Worm (Caenorhabditis elegans): ENCODE measurements around the gene apc-10.

Gene apc-10

ce11 chrV:10468190-10468589 lies 42.0 kb upstream of the apc-10 start, which contains the start of gene egl-9 (continued):
- no peak for TF ChIP-seq ccch-3 (GFP tag; optimal IDR thresholded peaks at IDR 0.05)
- TF ChIP-seq madf-6 (GFP tag; IDR thresholded peaks at IDR 0.05), result no peak
- no peak for TF ChIP-seq nhr-90 (tag; optimal IDR thresholded peaks at IDR 0.05)
- TF ChIP-seq F39B2.1 (GFP tag; IDR thresholded peaks at IDR 0.05), result no peak
- TF ChIP-seq hmg-20 (GFP tag; IDR thresholded peaks at IDR 0.05), result no peak
- no peak for TF ChIP-seq dpl-1 (GFP tag; optimal IDR thresholded peaks at IDR 0.05)
- no peak for TF ChIP-seq snpc-1.3 (tag; optimal IDR thresholded peaks at IDR 0.05; ENCODE audit: insufficient read depth)
- TF ChIP-seq ztf-22 (GFP tag; optimal IDR thresholded peaks at IDR 0.05), result no peak
- no peak for TF ChIP-seq hlh-26 (GFP tag; conservative IDR thresholded peaks at IDR 0.05)
- no peak for TF ChIP-seq madf-10 (tag; optimal IDR thresholded peaks at IDR 0.05)
- no peak for TF ChIP-seq athp-1 (tag; optimal IDR thresholded peaks at IDR 0.05)
- no peak for TF ChIP-seq ceh-79 (tag; optimal IDR thresholded peaks at IDR 0.05)
- peak; percentile 86 for TF ChIP-seq nhr-80 (tag; optimal IDR thresholded peaks at IDR 0.05)
- TF ChIP-seq ztf-18 (tag; optimal IDR thresholded peaks at IDR 0.05), result no peak
- TF ChIP-seq nfyb-1 (GFP tag; IDR thresholded peaks at IDR 0.05), result no peak; the same call in 1 of the 2 replicates
- TF ChIP-seq nhr-120 (GFP tag; IDR thresholded peaks at IDR 0.05), result no peak
- TF ChIP-seq lin-35 (GFP tag; optimal IDR thresholded peaks at IDR 0.05), result no peak
- no peak for TF ChIP-seq hlh-12 (tag; optimal IDR thresholded peaks at IDR 0.05)
- no peak for TF ChIP-seq sdz-38 (tag; optimal IDR thresholded peaks at IDR 0.05)
- peak; percentile 32 for TF ChIP-seq tbp1 (GFP tag; optimal IDR thresholded peaks at IDR 0.05)
- TF ChIP-seq ceh-40 (GFP tag; IDR thresholded peaks at IDR 0.05), result no peak
- no peak for TF ChIP-seq lir-1 (GFP tag; conservative IDR thresholded peaks at IDR 0.05)
- TF ChIP-seq lin-26 (GFP tag; IDR thresholded peaks at IDR 0.05), result 0 out of 2 replicates have a peak, but pooled peaks have one; percentile 38
- TF ChIP-seq T07F8.4 (tag; optimal IDR thresholded peaks at IDR 0.05), result no peak
- TF ChIP-seq Y56A3A.18 (GFP tag; IDR thresholded peaks at IDR 0.05), result no peak
- no peak for TF ChIP-seq K12H6.12 (tag; optimal IDR thresholded peaks at IDR 0.05)
- no peak for TF ChIP-seq cebp-1 (GFP tag; IDR thresholded peaks at IDR 0.05)
- TF ChIP-seq cebp-1 (tag; optimal IDR thresholded peaks at IDR 0.05), result peak; percentile 27
- no peak for TF ChIP-seq ceh-27 (GFP tag; optimal IDR thresholded peaks at IDR 0.05)
- peak; percentile 70 for TF ChIP-seq dox-1 (GFP tag; IDR thresholded peaks at IDR 0.05)
- 0 out of 2 replicates have a peak, but pooled peaks have one; percentile 12 for TF ChIP-seq hmg-1.2 (GFP tag; IDR thresholded peaks at IDR 0.05)
- no peak for TF ChIP-seq F22D6.2 (tag; optimal IDR thresholded peaks at IDR 0.05)
- no peak for TF ChIP-seq zfh-2 (GFP tag; conservative IDR thresholded peaks at IDR 0.05)
- TF ChIP-seq attf-6 (GFP tag; IDR thresholded peaks at IDR 0.05), result no peak
- TF ChIP-seq F49E8.2 (tag; optimal IDR thresholded peaks at IDR 0.05; ENCODE audit: insufficient read depth), result no peak
- no peak for TF ChIP-seq aptf-3 (GFP tag; IDR thresholded peaks at IDR 0.05)
- TF ChIP-seq hsf-1 (GFP tag; IDR thresholded peaks at IDR 0.05), result no peak
- TF ChIP-seq snpc-3.4 (tag; optimal IDR thresholded peaks at IDR 0.05), result no peak
- no peak for TF ChIP-seq T26A5.8 (tag; optimal IDR thresholded peaks at IDR 0.05)
- no peak for TF ChIP-seq ztf-28 (GFP tag; IDR thresholded peaks at IDR 0.05)
- TF ChIP-seq bed-2 (GFP tag; IDR thresholded peaks at IDR 0.05), result no peak
- TF ChIP-seq dpff-1 (tag; optimal IDR thresholded peaks at IDR 0.05), result no peak
- no peak for TF ChIP-seq ceh-91 (GFP tag; IDR thresholded peaks at IDR 0.05)
- TF ChIP-seq lag-1 (GFP tag; IDR thresholded peaks at IDR 0.05), result no peak
- TF ChIP-seq F33H1.4 (GFP tag; IDR thresholded peaks at IDR 0.05), result no peak
- TF ChIP-seq madf-3 (GFP tag; IDR thresholded peaks at IDR 0.05), result no peak
- no peak for TF ChIP-seq xnd-1 (tag; optimal IDR thresholded peaks at IDR 0.05)
- peak; percentile 26 for TF ChIP-seq ztf-26 (tag; optimal IDR thresholded peaks at IDR 0.05)
- TF ChIP-seq zim-3 (tag; optimal IDR thresholded peaks at IDR 0.05), result no peak
- no peak for TF ChIP-seq F57A8.1 (GFP tag; optimal IDR thresholded peaks at IDR 0.05)

All from whole organism, young adult.